Fruit fly (Drosophila melanogaster): ENCODE results near the gene BBS1.

Gene BBS1

dm6 chr3L:7125289-7125955 is at the start of gene BBS1, which contains the start of gene msl-3:
Gene BBS1, plus strand, starts transcription at chr3L:7125905.
Gene msl-3, minus strand, starts transcription at chr3L:7125533.
- TF ChIP-seq CG17801 (GFP tag; optimal IDR thresholded peaks at IDR 0.05; ENCODE audit: partially characterized antibody), result no peak

DNA sequence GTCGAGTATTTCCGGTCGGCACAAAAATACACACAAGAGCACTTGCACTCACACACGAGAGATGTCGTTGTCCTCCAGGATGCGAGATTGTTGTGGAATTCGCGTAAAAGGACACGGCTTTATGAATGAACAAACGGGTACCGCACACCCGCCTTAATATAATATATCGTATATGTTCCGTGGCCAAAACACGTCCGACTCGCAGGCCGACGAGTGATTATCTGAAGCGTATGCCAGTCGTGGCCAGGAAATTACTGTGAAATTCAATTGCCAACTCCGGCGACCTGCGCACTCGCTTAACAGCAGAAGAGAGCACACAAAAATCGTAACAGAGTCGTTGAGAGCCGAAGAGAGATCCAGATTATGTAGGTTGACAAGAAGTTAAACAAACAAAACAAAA is 48.4 kb upstream of the BBS1 start, which contains the start of gene CG8641:
Gene CG8641 (minus strand): TSS at position 205 of the 400 bp plus-strand sequence.
- no peak for TF ChIP-seq CG17801 (GFP tag; optimal IDR thresholded peaks at IDR 0.05; ENCODE audit: partially characterized antibody)

DNA sequence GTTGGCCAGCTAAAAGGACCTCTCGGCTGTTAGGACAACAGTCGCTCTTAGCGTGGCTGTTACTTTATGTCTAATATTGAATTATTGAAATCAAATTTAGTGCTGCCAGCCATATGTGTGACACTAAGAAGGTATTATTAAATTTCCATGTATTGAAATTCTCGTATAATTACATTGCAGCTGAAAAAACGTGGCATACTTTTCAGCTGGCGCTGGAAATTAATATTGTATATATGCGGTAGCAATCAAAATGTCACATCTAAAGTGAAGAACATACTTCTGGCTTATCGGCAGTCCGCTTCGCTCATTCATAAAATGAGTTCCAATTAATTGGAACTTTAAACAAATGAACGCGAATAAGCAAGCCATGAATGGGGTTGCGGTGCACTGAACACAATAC is 43.5 kb upstream of the BBS1 start:
- TF ChIP-seq CG17801 (GFP tag; optimal IDR thresholded peaks at IDR 0.05; ENCODE audit: partially characterized antibody), result no peak

DNA sequence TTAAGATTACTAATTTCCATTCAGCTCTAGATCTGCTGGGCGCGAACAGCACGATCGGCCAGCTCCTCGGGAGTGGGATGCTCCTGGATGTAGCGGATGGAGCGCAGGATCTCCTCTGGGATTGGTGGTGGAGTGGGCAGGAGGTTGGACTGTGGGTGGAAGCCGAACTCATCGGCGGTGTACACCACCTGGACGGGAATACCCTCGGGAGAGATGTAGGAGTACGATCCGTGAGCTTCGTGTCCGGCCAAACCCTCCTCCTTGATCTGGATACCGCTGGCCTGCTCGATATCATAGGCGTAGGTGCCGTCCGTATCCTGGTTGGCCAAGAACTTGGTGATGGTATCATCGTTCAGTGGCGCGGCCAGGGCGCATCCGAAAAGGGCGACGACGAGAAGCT is 39.6 kb upstream of the BBS1 start:
- TF ChIP-seq CG17801 (GFP tag; optimal IDR thresholded peaks at IDR 0.05; ENCODE audit: partially characterized antibody), result no peak

- no peak for TF ChIP-seq CG17801 (GFP tag; optimal IDR thresholded peaks at IDR 0.05; ENCODE audit: partially characterized antibody)
Measured at dm6 chr3L:7086558-7087059, 39.1 kb upstream of the BBS1 start, which contains the start of gene Cpr65Ea. Gene Cpr65Ea, minus strand, starts transcription at chr3L:7086608.

DNA sequence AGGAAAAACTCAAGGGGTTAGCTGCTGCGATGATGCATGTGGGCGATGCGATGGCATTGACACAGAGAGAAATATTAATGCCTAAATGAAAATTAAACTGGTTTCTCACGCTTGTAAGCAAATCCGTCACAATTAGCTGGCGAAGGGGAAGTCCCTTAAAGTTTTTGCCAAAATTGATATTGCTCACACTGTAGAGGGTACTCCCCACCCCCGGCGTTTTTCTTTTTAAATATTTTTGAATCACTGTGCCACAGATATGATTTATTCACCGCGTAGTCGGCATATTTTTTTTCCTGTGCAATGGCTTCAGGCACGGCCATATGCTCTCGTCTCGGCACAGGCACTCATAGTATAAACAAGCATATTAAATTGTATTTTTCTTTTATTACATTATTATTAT is 38.4 kb upstream of the BBS1 start:
- TF ChIP-seq CG17801 (GFP tag; optimal IDR thresholded peaks at IDR 0.05; ENCODE audit: partially characterized antibody), result no peak

DNA sequence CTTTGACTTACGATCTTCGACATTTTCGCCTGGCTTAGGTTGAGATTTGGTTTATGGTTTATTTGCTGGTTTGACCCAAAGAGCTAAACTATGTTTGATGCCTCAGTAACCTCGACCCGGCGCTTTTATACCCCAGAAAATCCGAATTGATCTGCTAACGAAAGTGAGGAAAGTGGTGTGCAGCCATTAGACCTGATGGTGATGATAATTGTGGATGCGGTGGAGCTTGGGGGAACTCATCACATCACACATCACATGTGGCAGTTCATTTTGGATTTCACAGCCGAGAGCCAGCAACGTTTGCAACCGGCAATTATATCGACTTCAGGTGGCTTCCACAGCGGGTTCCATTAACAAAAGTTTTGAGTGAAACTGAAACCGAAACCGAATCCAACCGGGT is 37.0 kb upstream of the BBS1 start, which contains the start of gene Cpr65Eb:
Gene Cpr65Eb (minus strand): TSS at position 101 of the 400 bp plus-strand sequence.
- no peak for TF ChIP-seq CG17801 (GFP tag; optimal IDR thresholded peaks at IDR 0.05; ENCODE audit: partially characterized antibody)

- TF ChIP-seq CG17801 (GFP tag; optimal IDR thresholded peaks at IDR 0.05; ENCODE audit: partially characterized antibody), result no peak
Measured at dm6 chr3L:7090764-7091163, 34.9 kb upstream of the BBS1 start.

- TF ChIP-seq CG17801 (GFP tag; optimal IDR thresholded peaks at IDR 0.05; ENCODE audit: partially characterized antibody), result no peak
Measured at dm6 chr3L:7091331-7091904, 34.3 kb upstream of the BBS1 start.

dm6 chr3L:7092904-7093303 is 32.8 kb upstream of the BBS1 start, which contains the start of gene Cpr65Ec:
Gene Cpr65Ec, plus strand, starts transcription at chr3L:7093204.
- no peak for TF ChIP-seq CG17801 (GFP tag; optimal IDR thresholded peaks at IDR 0.05; ENCODE audit: partially characterized antibody)

DNA sequence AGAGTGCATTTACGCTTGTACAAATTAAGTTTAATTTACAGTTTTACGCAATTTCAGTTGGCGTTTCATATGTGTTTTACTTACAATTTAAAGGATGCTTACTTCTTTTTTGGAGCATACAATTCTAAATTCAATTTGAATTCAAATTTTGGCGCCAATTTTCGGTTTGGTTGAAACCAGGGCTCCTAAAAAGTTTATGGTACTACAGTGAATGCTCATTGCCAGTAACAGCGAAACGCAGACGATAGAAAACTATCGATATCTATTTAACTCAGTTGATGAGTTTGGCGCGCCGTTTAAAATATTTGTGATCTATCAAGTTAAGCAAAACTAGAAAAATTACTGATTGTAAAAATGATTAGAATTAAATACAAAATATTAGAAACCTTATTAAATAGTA is 31.7 kb upstream of the BBS1 start:
- no peak for TF ChIP-seq CG17801 (GFP tag; optimal IDR thresholded peaks at IDR 0.05; ENCODE audit: partially characterized antibody)

dm6 chr3L:7094548-7095072 is 31.1 kb upstream of the BBS1 start, which contains the start of gene form3:
Gene form3, plus strand, starts transcription at chr3L:7094818.
- no peak for TF ChIP-seq CG17801 (GFP tag; optimal IDR thresholded peaks at IDR 0.05; ENCODE audit: partially characterized antibody)

dm6 chr3L:7096530-7096929 is 29.2 kb upstream of the BBS1 start:
- TF ChIP-seq CG17801 (GFP tag; optimal IDR thresholded peaks at IDR 0.05; ENCODE audit: partially characterized antibody), result no peak

DNA sequence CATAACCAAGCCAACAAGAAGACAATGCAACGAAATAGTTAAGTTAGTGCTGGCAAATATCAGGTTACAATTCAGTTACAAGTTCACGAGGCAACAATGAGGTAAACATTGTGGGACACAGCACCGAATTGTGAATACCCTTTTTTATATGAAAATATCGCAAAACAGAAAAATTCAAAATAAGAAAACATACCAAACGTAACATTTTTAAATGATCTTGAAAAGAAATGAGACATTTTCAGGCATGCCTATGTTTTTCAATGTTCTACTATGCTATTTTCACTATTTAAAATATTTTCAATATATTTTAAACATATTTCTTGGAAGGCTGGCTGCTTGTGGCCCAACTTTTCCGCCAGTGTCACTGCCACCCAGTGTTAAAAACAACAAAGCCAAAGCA is 21.8 kb upstream of the BBS1 start:
- TF ChIP-seq CG17801 (GFP tag; optimal IDR thresholded peaks at IDR 0.05; ENCODE audit: partially characterized antibody), result no peak

dm6 chr3L:7104485-7104884 is 21.2 kb upstream of the BBS1 start:
- TF ChIP-seq CG17801 (GFP tag; optimal IDR thresholded peaks at IDR 0.05; ENCODE audit: partially characterized antibody), result no peak

DNA sequence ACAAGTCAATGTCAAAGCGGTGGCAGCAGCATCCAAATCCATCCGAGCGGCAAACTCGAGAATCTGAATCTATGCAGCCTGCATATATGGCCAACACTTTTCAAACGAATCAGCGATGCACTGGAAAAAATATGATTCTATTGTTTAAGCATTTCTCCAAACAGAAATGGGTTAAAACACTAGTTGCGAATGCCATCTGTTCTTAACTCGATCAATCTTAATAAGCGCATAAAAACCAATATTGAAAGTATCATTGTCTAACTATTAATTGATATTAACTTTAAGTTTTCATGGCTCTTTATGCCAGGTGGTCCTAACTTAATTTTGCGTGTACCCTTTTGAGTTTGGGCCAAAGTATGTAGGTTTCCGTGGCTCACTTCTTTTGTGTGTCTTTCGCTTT is 20.0 kb upstream of the BBS1 start:
- no peak for TF ChIP-seq CG17801 (GFP tag; optimal IDR thresholded peaks at IDR 0.05; ENCODE audit: partially characterized antibody)
